Worm (Caenorhabditis elegans) whole organism, young adult: Measurements from ENCODE around the gene hpo-12.

Source experiments
- Y56A3A.18 ChIP-seq: fragments of 200-800 bp; sonication (Bioruptor generic); IDR thresholded peaks from 2 replicates; pipeline ENCODE4 v1.3.6; 2022; ENCODE audit warnings: missing genetic modification reagents, missing genetic modification characterization, missing compliant biosample characterization
- egl-18 ChIP-seq: fragments of 200-800 bp; sonication (Bioruptor generic); IDR thresholded peaks from 2 replicates; pipeline ENCODE4 v1.3.6; 2022; ENCODE audit warnings: missing genetic modification reagents, missing genetic modification characterization, missing compliant biosample characterization
- lag-1 ChIP-seq: fragments of 200-800 bp; sonication (Bioruptor generic); IDR thresholded peaks from 2 replicates; pipeline ENCODE4 v1.3.6; 2022; ENCODE audit warnings: missing genetic modification reagents, missing genetic modification characterization, missing compliant biosample characterization
- lin-35 ChIP-seq, 3 experiments: fragments of 150-350 bp in 2 of 3; sonication (generic microtip) in 1 of 3; optimal IDR thresholded peaks; 2 replicates each; lab custom pipeline; 2014 to 2018; ENCODE audit warnings: missing biosample characterization in 3 of 3, missing genetic modification characterization in 3 of 3, missing genetic modification reagents in 3 of 3
- mcd-1 ChIP-seq: fragments of 200-800 bp; sonication (Bioruptor generic); IDR thresholded peaks from 2 replicates; pipeline ENCODE4 v1.3.6; 2022; ENCODE audit warnings: missing genetic modification reagents, missing genetic modification characterization, missing compliant biosample characterization
- mxl-1 ChIP-seq: sonication (generic microtip); optimal IDR thresholded peaks from 2 replicates; lab custom pipeline; 2016; ENCODE audit warnings: missing genetic modification characterization, missing compliant biosample characterization
- snpc-3.4 ChIP-seq: sonication (generic microtip); optimal IDR thresholded peaks from 2 replicates; lab custom pipeline; 2017; ENCODE audit warnings: missing genetic modification characterization, mild to moderate bottlenecking, missing compliant biosample characterization, antibody characterized with exemption, moderate library complexity, missing genotype, missing genetic modification reagents

Gene hpo-12

ce11 chrIV:12334708-12335107 lies 51.7 kb downstream of the hpo-12 start (continued):
- TF ChIP-seq lin-35 (GFP tag; optimal IDR thresholded peaks at IDR 0.05; lab: Kevin White, UChicago) (peak in 1 of 3 experiments; percentile 25), mcd-1 (no peak), snpc-3.4 (tag; lab: Kevin White, UChicago) (no peak), mxl-1 (no peak), egl-18 (GFP tag; lab: Robert Waterston, UW) (no peak), Y56A3A.18 (GFP tag; lab: Robert Waterston, UW) (no peak), lag-1 (GFP tag; lab: Robert Waterston, UW) (no peak)
- TF ChIP-seq, all 124 proteins: peak for 4
